Fruit fly (Drosophila melanogaster) whole organism, pupa: ENCODE results near the gene Hph.

Experiments used
- CG13204 ChIP-seq: fragments of 200-800 bp; sonication (Bioruptor generic); optimal IDR thresholded peaks from 2 replicates; lab custom pipeline; 2018; ENCODE audit warnings: missing biosample characterization, mild to moderate bottlenecking, missing genetic modification characterization, moderate library complexity
- CG4496 ChIP-seq: fragments of 200-800 bp; sonication (Bioruptor generic); IDR thresholded peaks from 3 replicates; pipeline ENCODE4 v1.3.6; 2022; ENCODE audit warnings: missing biosample characterization, missing genetic modification characterization
- CG8159 ChIP-seq: fragments of 200-800 bp; sonication (Bioruptor generic); optimal IDR thresholded peaks from 3 replicates; lab custom pipeline; 2018; ENCODE audit warnings: missing biosample characterization, mild to moderate bottlenecking, missing genetic modification characterization, moderate library complexity
- CG8301 ChIP-seq: fragments of 200-800 bp; sonication (Bioruptor generic); optimal IDR thresholded peaks from 2 replicates; lab custom pipeline; 2018; ENCODE audit warnings: missing biosample characterization, mild to moderate bottlenecking, missing genetic modification characterization
- EcR ChIP-seq: fragments of 200-800 bp; sonication (Bioruptor generic); optimal IDR thresholded peaks from 3 replicates; lab custom pipeline; 2019; ENCODE audit warnings: missing biosample characterization, missing genetic modification characterization, mild to moderate bottlenecking, moderate library complexity, missing genetic modification reagents
- Snoo ChIP-seq: fragments of 200-800 bp; sonication (Bioruptor generic); optimal IDR thresholded peaks from 3 replicates; lab custom pipeline; 2017; ENCODE audit warnings: missing biosample characterization, mild to moderate bottlenecking, missing genetic modification characterization, inconsistent platforms
- fd96Ca ChIP-seq: fragments of 200-800 bp; sonication (Bioruptor generic); IDR thresholded peaks from 3 replicates; pipeline ENCODE4 v1.3.6; 2022; ENCODE audit warnings: missing biosample characterization, missing genetic modification characterization

dm6 chr3R:5290738-5291137, 33.9 kb downstream of the Hph start:
- TF ChIP-seq EcR (GFP tag; lab: Kevin White, UChicago) (no peak), CG8301 (tag; lab: Kevin White, UChicago) (no peak), CG4496 (GFP tag; lab: Robert Waterston, UW) (no peak), Snoo (no peak), CG13204 (GFP tag; lab: Kevin White, UChicago) (no peak), CG8159 (tag; lab: Kevin White, UChicago) (no peak), fd96Ca (GFP tag; lab: Robert Waterston, UW) (no peak)
